Fruit fly (Drosophila melanogaster) whole organism, embryonic: ENCODE measurements around the gene CG33631.

Experiments used
- Asciz ChIP-seq: fragments of 200-800 bp; sonication (Bioruptor generic); optimal IDR thresholded peaks from 2 replicates; lab custom pipeline; 2017; ENCODE audit warnings: missing biosample characterization, mild to moderate bottlenecking, missing genetic modification characterization, missing genetic modification reagents
- BtbVII ChIP-seq: fragments of 200-800 bp; sonication (Bioruptor generic); optimal IDR thresholded peaks from 3 replicates; lab custom pipeline; 2017; ENCODE audit warnings: missing biosample characterization, mild to moderate bottlenecking, missing genetic modification characterization
- CG1024 ChIP-seq: fragments of 200-800 bp; sonication (Bioruptor generic); IDR thresholded peaks from 2 replicates; pipeline ENCODE4 v1.3.6; 2022; ENCODE audit warnings: missing biosample characterization, missing genetic modification characterization
- CG10543 ChIP-seq: fragments of 200-800 bp; sonication (Bioruptor generic); optimal IDR thresholded peaks from 3 replicates; lab custom pipeline; 2017; ENCODE audit warnings: missing biosample characterization, mild to moderate bottlenecking, missing genetic modification characterization, moderate library complexity
- CG11504 ChIP-seq: fragments of 200-800 bp; sonication (Bioruptor generic); optimal IDR thresholded peaks from 3 replicates; lab custom pipeline; 2019; ENCODE audit warnings: missing biosample characterization, mild to moderate bottlenecking, missing genetic modification characterization, moderate library complexity
- CG12219 ChIP-seq: fragments of 200-800 bp; sonication (Bioruptor generic); optimal IDR thresholded peaks from 3 replicates; lab custom pipeline; 2018; ENCODE audit warnings: missing biosample characterization, mild to moderate bottlenecking, missing genetic modification characterization
- CG12391 ChIP-seq: fragments of 200-800 bp; sonication (Bioruptor generic); optimal IDR thresholded peaks from 3 replicates; lab custom pipeline; 2018; ENCODE audit warnings: missing biosample characterization, mild to moderate bottlenecking, missing genetic modification characterization, moderate library complexity
- CG12744 ChIP-seq: fragments of 200-800 bp; sonication (Bioruptor generic); optimal IDR thresholded peaks from 2 replicates; lab custom pipeline; 2016; ENCODE audit warnings: missing biosample characterization, missing genetic modification characterization
- CG12769 ChIP-seq: fragments of 200-800 bp; sonication (Bioruptor generic); optimal IDR thresholded peaks from 2 replicates; lab custom pipeline; 2019; ENCODE audit warnings: missing biosample characterization, mild to moderate bottlenecking, missing genetic modification characterization, moderate library complexity
- CG14667 ChIP-seq: fragments of 200-800 bp; sonication (Bioruptor generic); IDR thresholded peaks from 2 replicates; pipeline ENCODE4 v1.3.6; 2022; ENCODE audit warnings: missing biosample characterization, missing genetic modification characterization
- CG15514 ChIP-seq: fragments of 200-800 bp; sonication (Bioruptor generic); optimal IDR thresholded peaks from 3 replicates; lab custom pipeline; 2017; ENCODE audit warnings: missing biosample characterization, missing genetic modification characterization, mild to moderate bottlenecking, moderate library complexity, missing genetic modification reagents
- CG17912 ChIP-seq: fragments of 200-800 bp; sonication (Bioruptor generic); optimal IDR thresholded peaks from 2 replicates; lab custom pipeline; 2018; ENCODE audit warnings: missing biosample characterization, mild to moderate bottlenecking, missing genetic modification characterization
- CG18619 ChIP-seq: fragments of 200-800 bp; sonication (Bioruptor generic); optimal IDR thresholded peaks from 3 replicates; lab custom pipeline; 2017; ENCODE audit warnings: missing biosample characterization, mild to moderate bottlenecking, missing genetic modification characterization
- CG31441 ChIP-seq: fragments of 200-800 bp; sonication (Bioruptor generic); IDR thresholded peaks from 2 replicates; pipeline ENCODE4 v1.3.6; 2022; ENCODE audit warnings: missing biosample characterization, missing genetic modification characterization
- CG32772 ChIP-seq: fragments of 200-800 bp; sonication (Bioruptor generic); IDR thresholded peaks from 2 replicates; pipeline ENCODE4 v1.3.6; 2022; ENCODE audit warnings: missing biosample characterization, missing genetic modification characterization
- CG3726 ChIP-seq: fragments of 200-800 bp; sonication (Bioruptor generic); IDR thresholded peaks from 3 replicates; pipeline ENCODE4, ENCODE4 v1.3.6; 2022; ENCODE audit warnings: missing biosample characterization, missing genetic modification characterization
- CG4707 ChIP-seq: fragments of 200-800 bp; sonication (Bioruptor generic); optimal IDR thresholded peaks from 2 replicates; lab custom pipeline; 2018; ENCODE audit warnings: missing biosample characterization, mild to moderate bottlenecking, missing genetic modification characterization, moderate library complexity
- CG7271 ChIP-seq: fragments of 200-800 bp; sonication (Bioruptor generic); optimal IDR thresholded peaks from 2 replicates; lab custom pipeline; 2018; ENCODE audit warnings: missing biosample characterization, mild to moderate bottlenecking, missing genetic modification characterization, moderate library complexity
- CG7963 ChIP-seq: fragments of 200-800 bp; sonication (Bioruptor generic); IDR thresholded peaks from 3 replicates; pipeline ENCODE4 v1.3.6; 2022; ENCODE audit warnings: missing biosample characterization, missing genetic modification characterization; ENCODE audit not compliant: partially characterized antibody
- CG7987 ChIP-seq: fragments of 200-800 bp; sonication (Bioruptor generic); optimal IDR thresholded peaks from 2 replicates; lab custom pipeline; 2018; ENCODE audit warnings: missing biosample characterization, mild to moderate bottlenecking, missing genetic modification characterization, moderate library complexity
- CTCF ChIP-seq: fragments of 200-800 bp; sonication (Bioruptor generic); optimal IDR thresholded peaks from 2 replicates; lab custom pipeline; 2017; ENCODE audit warnings: missing biosample characterization, mild to moderate bottlenecking, missing genetic modification characterization, moderate library complexity
- Dll ChIP-seq: fragments of 200-800 bp; sonication (Bioruptor generic); IDR thresholded peaks from 4 replicates; pipeline ENCODE4 v1.3.6; 2022; ENCODE audit warnings: missing biosample characterization, missing genetic modification characterization; ENCODE audit not compliant: partially characterized antibody
- Drgx ChIP-seq: fragments of 200-800 bp; sonication (Bioruptor generic); IDR thresholded peaks from 2 replicates; pipeline ENCODE4 v1.3.6; 2022; ENCODE audit warnings: missing biosample characterization, missing genetic modification characterization
- Ets97D ChIP-seq: fragments of 200-800 bp; sonication (Bioruptor generic); optimal IDR thresholded peaks from 3 replicates; lab custom pipeline; 2016; ENCODE audit warnings: missing biosample characterization, missing genetic modification characterization
- GATAe ChIP-seq: fragments of 200-800 bp; sonication (Bioruptor generic); conservative IDR thresholded peaks from 2 replicates; pipeline ENCODE4 v1.3.6; 2022; ENCODE audit warnings: missing biosample characterization, missing genetic modification characterization
- Hmr ChIP-seq: fragments of 200-800 bp; sonication (Bioruptor generic); optimal IDR thresholded peaks from 3 replicates; lab custom pipeline; 2017; ENCODE audit warnings: mild to moderate bottlenecking, missing biosample characterization, missing genetic modification reagents, missing genetic modification characterization
- Hmx ChIP-seq: fragments of 200-800 bp; sonication (Bioruptor generic); optimal IDR thresholded peaks from 2 replicates; lab custom pipeline; 2016; ENCODE audit warnings: missing biosample characterization, missing genetic modification characterization
- MTF-1 ChIP-seq: fragments of 200-800 bp; sonication (Bioruptor generic); optimal IDR thresholded peaks from 2 replicates; lab custom pipeline; 2018; ENCODE audit warnings: missing biosample characterization, mild to moderate bottlenecking, missing genetic modification characterization, borderline replicate concordance
- Med ChIP-seq: fragments of 200-800 bp; sonication (Bioruptor generic); peaks from one replicate; lab custom pipeline; 2016; ENCODE audit warnings: missing biosample characterization, missing genetic modification characterization, mild to moderate bottlenecking, inconsistent platforms, moderate library complexity
- Vsx1 ChIP-seq: fragments of 200-800 bp; sonication (Bioruptor generic); optimal IDR thresholded peaks from 2 replicates; lab custom pipeline; 2017; ENCODE audit warnings: missing biosample characterization, mild to moderate bottlenecking, missing genetic modification characterization, missing genetic modification reagents
- Xbp1 ChIP-seq: fragments of 200-800 bp; sonication (Bioruptor generic); optimal IDR thresholded peaks from 3 replicates; lab custom pipeline; 2016; ENCODE audit warnings: missing biosample characterization, mild to moderate bottlenecking, missing genetic modification characterization
- al ChIP-seq: fragments of 200-800 bp; sonication (Bioruptor generic); IDR thresholded peaks from 2 replicates; pipeline ENCODE4 v1.3.6; 2022; ENCODE audit warnings: missing biosample characterization, missing genetic modification characterization
- chm ChIP-seq: fragments of 200-800 bp; sonication (Bioruptor generic); IDR thresholded peaks from 2 replicates; pipeline ENCODE4 v1.3.6; 2022; ENCODE audit warnings: missing biosample characterization, missing genetic modification characterization
- ci ChIP-seq: fragments of 200-800 bp; sonication (Bioruptor generic); IDR thresholded peaks from 3 replicates; pipeline ENCODE4 v1.3.6; 2022; ENCODE audit warnings: missing biosample characterization, missing genetic modification characterization
- gce ChIP-seq: fragments of 200-800 bp; sonication (Bioruptor generic); IDR thresholded peaks from 3 replicates; pipeline ENCODE4 v1.3.6; 2022; ENCODE audit warnings: missing biosample characterization, missing genetic modification characterization
- grau ChIP-seq: fragments of 200-800 bp; optimal IDR thresholded peaks from 3 replicates; lab custom pipeline; 2019; ENCODE audit warnings: missing biosample characterization, mild to moderate bottlenecking, missing genetic modification characterization, moderate library complexity
- grn ChIP-seq: fragments of 200-800 bp; sonication (Bioruptor generic); optimal IDR thresholded peaks from 3 replicates; lab custom pipeline; 2017; ENCODE audit warnings: missing biosample characterization, missing genetic modification characterization
- lab ChIP-seq: fragments of 200-800 bp; sonication (Bioruptor generic); optimal IDR thresholded peaks from 3 replicates; lab custom pipeline; 2017; ENCODE audit warnings: missing biosample characterization, missing genetic modification characterization, mild to moderate bottlenecking, moderate library complexity, missing genetic modification reagents
- mirr ChIP-seq: fragments of 200-800 bp; sonication (Bioruptor generic); optimal IDR thresholded peaks from 3 replicates; lab custom pipeline; 2018; ENCODE audit warnings: missing biosample characterization, mild to moderate bottlenecking, missing genetic modification characterization
- onecut ChIP-seq: fragments of 200-800 bp; sonication (Bioruptor generic); IDR thresholded peaks from 2 replicates; pipeline ENCODE4 v1.3.6; 2022; ENCODE audit warnings: missing biosample characterization, missing genetic modification characterization
- pb ChIP-seq: fragments of 200-800 bp; sonication (Bioruptor generic); optimal IDR thresholded peaks from 3 replicates; lab custom pipeline; 2016; ENCODE audit warnings: missing biosample characterization, missing genetic modification characterization
- sisA ChIP-seq: fragments of 200-800 bp; sonication (Bioruptor generic); IDR thresholded peaks from 2 replicates; pipeline ENCODE4 v1.3.6; 2022; ENCODE audit warnings: missing biosample characterization, missing genetic modification characterization
- ssp ChIP-seq: fragments of 200-800 bp; sonication (Bioruptor generic); IDR thresholded peaks from 2 replicates; pipeline ENCODE4 v1.3.6; 2022; ENCODE audit warnings: missing biosample characterization, missing genetic modification characterization
- stc ChIP-seq: fragments of 200-800 bp; sonication (Bioruptor generic); IDR thresholded peaks from 2 replicates; pipeline ENCODE4 v1.3.6; 2022; ENCODE audit warnings: missing biosample characterization, missing genetic modification characterization
- sug ChIP-seq: fragments of 200-800 bp; optimal IDR thresholded peaks from 2 replicates; lab custom pipeline; 2019; ENCODE audit warnings: missing biosample characterization, mild to moderate bottlenecking, missing genetic modification characterization, moderate library complexity
- tap ChIP-seq: fragments of 200-800 bp; optimal IDR thresholded peaks from 3 replicates; lab custom pipeline; 2019; ENCODE audit warnings: missing biosample characterization, mild to moderate bottlenecking, missing genetic modification characterization, moderate library complexity
- wdn ChIP-seq: fragments of 200-800 bp; sonication (Bioruptor generic); IDR thresholded peaks from 2 replicates; pipeline ENCODE4 v1.3.6; 2022; ENCODE audit warnings: missing biosample characterization, missing genetic modification characterization
- yki ChIP-seq: fragments of >200 bp; optimal IDR thresholded peaks from 3 replicates; lab custom pipeline; 2018
- zf30C ChIP-seq: fragments of 200-800 bp; sonication (Bioruptor generic); optimal IDR thresholded peaks from 3 replicates; lab custom pipeline; 2018; ENCODE audit warnings: missing biosample characterization, mild to moderate bottlenecking, missing genetic modification characterization
- zfh1 ChIP-seq: fragments of 200-800 bp; sonication (Bioruptor generic); IDR thresholded peaks from 3 replicates; pipeline ENCODE4 v1.3.6; 2022; ENCODE audit warnings: missing biosample characterization, missing genetic modification characterization
- zfh2 ChIP-seq: fragments of 200-800 bp; sonication (Bioruptor generic); optimal IDR thresholded peaks from 2 replicates; lab custom pipeline; 2016; ENCODE audit warnings: missing biosample characterization, missing genetic modification characterization

CG33631 gene

DNA sequence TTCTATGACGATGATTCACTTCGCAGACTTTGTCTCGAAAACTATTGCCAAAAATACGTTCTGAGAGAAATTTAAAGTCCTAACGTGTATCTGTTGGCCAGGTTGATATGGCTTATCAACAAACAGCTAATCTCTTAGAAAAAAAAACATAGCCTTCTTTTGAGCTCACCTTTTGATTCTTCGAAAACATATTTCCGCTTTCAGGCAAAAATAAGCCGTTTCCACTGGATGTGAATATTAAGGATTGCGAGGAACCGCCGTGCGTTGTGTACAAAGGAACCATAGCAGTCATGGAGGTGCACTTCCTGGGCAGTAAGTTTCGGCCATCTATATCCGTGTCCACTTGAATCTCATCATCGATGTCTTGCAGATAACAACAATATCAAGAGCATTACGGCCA, 10.2 kb upstream of the CG33631 start (continued):
- TF ChIP-seq Hmr (GFP tag; lab: Kevin White, UChicago) (peak; percentile 7), al (GFP tag; lab: Robert Waterston, UW) (no peak), CG32772 (GFP tag; lab: Robert Waterston, UW) (no peak), mirr (GFP tag; lab: Kevin White, UChicago) (peak; percentile 4), ssp (peak; percentile 59), Med (GFP tag; lab: Kevin White, UChicago) (peak; percentile 76), pb (no peak), gce (GFP tag; lab: Robert Waterston, UW) (no peak), CG15514 (GFP tag; lab: Kevin White, UChicago) (peak; percentile 21), stc (GFP tag; lab: Robert Waterston, UW) (peak; percentile 49; the same call in 1 of the 2 replicates), GATAe (GFP tag; lab: Robert Waterston, UW) (no peak; the same call in 1 of the 2 replicates), onecut (GFP tag; lab: Robert Waterston, UW) (no peak), CG11504 (peak; percentile 33), CG7963 (no peak), Vsx1 (GFP tag; lab: Kevin White, UChicago) (peak; percentile 53), CG3726 (GFP tag; lab: Robert Waterston, UW) (no peak), lab (GFP tag; lab: Kevin White, UChicago) (peak; percentile 56), CG7271 (tag; lab: Kevin White, UChicago) (peak; percentile 19), zfh2 (no peak), CG7987 (GFP tag; lab: Kevin White, UChicago) (peak; percentile 0), CG12744 (GFP tag; lab: Kevin White, UChicago) (no peak), CTCF (peak; percentile 0), CG12219 (GFP tag; lab: Kevin White, UChicago) (peak; percentile 45), Ets97D (GFP tag; lab: Kevin White, UChicago) (peak; percentile 84), Hmx (GFP tag; lab: Kevin White, UChicago) (no peak), chm (GFP tag; lab: Robert Waterston, UW) (peak; percentile 20; the same call in 1 of the 2 replicates), ci (0 out of 3 replicates have a peak, but pooled peaks have one; percentile 32), Asciz (GFP tag; lab: Kevin White, UChicago) (peak; percentile 32), MTF-1 (GFP tag; lab: Kevin White, UChicago) (peak; percentile 8), wdn (GFP tag; lab: Robert Waterston, UW) (no peak)

DNA sequence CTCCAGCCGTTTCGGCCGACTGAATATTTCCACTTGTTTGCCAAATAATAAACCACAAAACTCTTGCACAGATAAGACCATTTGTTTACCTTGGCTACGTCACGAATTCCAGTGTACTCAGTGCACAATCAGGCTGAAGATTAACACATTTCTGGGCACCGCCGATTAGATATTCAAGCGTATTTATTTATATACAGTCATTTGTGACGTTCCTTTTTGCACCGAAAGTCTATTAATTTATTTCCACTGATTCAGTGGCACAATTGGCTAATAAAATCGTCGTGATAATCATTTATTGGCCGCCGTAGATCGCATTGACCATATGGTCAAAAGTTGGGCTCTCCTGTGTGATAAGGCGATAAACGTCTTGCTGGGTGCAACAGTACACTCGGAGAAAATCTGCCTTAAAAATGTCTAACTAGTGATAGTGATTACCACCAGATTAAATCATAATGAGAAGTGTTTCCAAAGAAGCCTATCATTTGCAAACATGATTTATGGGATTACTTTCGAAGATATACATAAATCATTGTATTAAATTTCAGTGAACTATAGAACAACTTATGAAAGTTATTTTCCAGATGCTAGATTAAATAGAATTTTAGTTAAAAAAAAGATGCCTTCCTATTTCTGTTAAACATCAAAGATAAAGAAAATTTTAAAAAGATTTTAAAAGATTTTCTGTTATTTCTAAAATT, 9.4 kb upstream of the CG33631 start:
- TF ChIP-seq CG10543 = peak; percentile 28
- peak; percentile 77 for TF ChIP-seq grn (GFP tag; lab: Kevin White, UChicago)
- TF ChIP-seq yki (lab: Kevin White, UChicago) = no peak
- 0 out of 2 replicates have a peak, but pooled peaks have one; percentile 8 for TF ChIP-seq CG31441 (GFP tag; lab: Robert Waterston, UW)
- no peak for TF ChIP-seq tap (tag; lab: Kevin White, UChicago)
- TF ChIP-seq CG12769 (tag; lab: Kevin White, UChicago) = peak; percentile 48
- peak; percentile 80 for TF ChIP-seq sug (tag; lab: Kevin White, UChicago)
- no peak for TF ChIP-seq CG14667 (GFP tag; lab: Robert Waterston, UW)
- no peak for TF ChIP-seq zfh1 (GFP tag; lab: Robert Waterston, UW)
- no peak for TF ChIP-seq sisA (GFP tag; lab: Robert Waterston, UW)
- TF ChIP-seq CG18619 = peak; percentile 2
- peak; percentile 23 for TF ChIP-seq CG12391 (tag; lab: Kevin White, UChicago)
- peak; percentile 84 for TF ChIP-seq BtbVII (GFP tag; lab: Kevin White, UChicago)
- TF ChIP-seq grau (tag; lab: Kevin White, UChicago) = peak; percentile 42
- no peak for TF ChIP-seq CG4707
- TF ChIP-seq Xbp1 (GFP tag; lab: Kevin White, UChicago) = peak; percentile 11
- TF ChIP-seq CG17912 = no peak
- TF ChIP-seq Drgx (GFP tag; lab: Robert Waterston, UW) = no peak
- TF ChIP-seq zf30C (GFP tag; lab: Kevin White, UChicago) = peak; percentile 26
- no peak for TF ChIP-seq CG1024 (GFP tag; lab: Robert Waterston, UW)
- no peak for TF ChIP-seq Dll
